Worm (Caenorhabditis elegans) whole organism, L1 larva: Measurements from ENCODE around the gene ZK867.2.

Experiments used
- C04F5.9 ChIP-seq: sonication (generic microtip); optimal IDR thresholded peaks from 2 replicates; lab custom pipeline; 2016; ENCODE audit warnings: missing genetic modification characterization, missing compliant biosample characterization
- C16A3.4 ChIP-seq: fragments of 150-350 bp; optimal IDR thresholded peaks from 2 replicates; lab custom pipeline; 2014; ENCODE audit warnings: missing biosample characterization, missing genetic modification characterization
- C34B4.2 ChIP-seq: sonication (generic microtip); optimal IDR thresholded peaks from 2 replicates; lab custom pipeline; 2017; ENCODE audit warnings: mild to moderate bottlenecking, missing genetic modification characterization, missing compliant biosample characterization
- alr-1 ChIP-seq: fragments of 200-800 bp; sonication (Bioruptor generic); optimal IDR thresholded peaks from 2 replicates; lab custom pipeline; 2018; ENCODE audit warnings: borderline replicate concordance, mild to moderate bottlenecking, missing genetic modification characterization, missing compliant biosample characterization
- aly-2 ChIP-seq: fragments of 150-350 bp; optimal IDR thresholded peaks from 2 replicates; lab custom pipeline; 2014; ENCODE audit warnings: missing biosample characterization, missing genetic modification characterization
- ama-1 ChIP-seq: fragments of 150-350 bp; optimal IDR thresholded peaks from 2 replicates; lab custom pipeline; 2014
- blmp-1 ChIP-seq: fragments of 150-350 bp; optimal IDR thresholded peaks from 2 replicates; lab custom pipeline; 2014; ENCODE audit warnings: missing biosample characterization, missing genetic modification characterization
- ceh-8 ChIP-seq: fragments of 200-800 bp; sonication (Bioruptor generic); optimal IDR thresholded peaks from 2 replicates; lab custom pipeline; 2018; ENCODE audit warnings: mild to moderate bottlenecking, missing genetic modification characterization, moderate library complexity, missing compliant biosample characterization
- dpl-1 ChIP-seq, 3 experiments: fragments of 150-350 bp in 2 of 3; sonication (generic microtip) in 1 of 3; optimal IDR thresholded peaks; 2 replicates each; lab custom pipeline; 2014 to 2017; ENCODE audit warnings: missing biosample characterization in 3 of 3, missing genetic modification characterization in 3 of 3, missing genetic modification reagents in 3 of 3
- dsc-1 ChIP-seq: sonication (generic microtip); optimal IDR thresholded peaks from 2 replicates; lab custom pipeline; 2016; ENCODE audit warnings: mild to moderate bottlenecking, missing genetic modification characterization, missing compliant biosample characterization
- efl-3 ChIP-seq: fragments of 200-800 bp; sonication (Bioruptor generic); optimal IDR thresholded peaks from 2 replicates; lab custom pipeline; 2018; ENCODE audit warnings: mild to moderate bottlenecking, missing genetic modification characterization, missing compliant biosample characterization
- egl-13 ChIP-seq: sonication (generic microtip); optimal IDR thresholded peaks from 2 replicates; lab custom pipeline; 2016; ENCODE audit warnings: missing genotype, missing genetic modification reagents, missing genetic modification characterization, missing compliant biosample characterization
- elt-3 ChIP-seq, 6 experiments: fragments of 150-350 bp in 1 of 6; sonication (generic microtip); optimal IDR thresholded peaks; 2 replicates each; lab custom pipeline; 2017 to 2018; ENCODE audit warnings: missing biosample characterization in 6 of 6, missing genetic modification characterization in 6 of 6, inconsistent platforms in 1 of 6
- ets-5 ChIP-seq: fragments of 200-800 bp; sonication (Bioruptor generic); IDR thresholded peaks from 2 replicates; pipeline ENCODE4 v1.3.6; 2022; ENCODE audit warnings: missing genetic modification characterization, missing compliant biosample characterization
- fkh-10 ChIP-seq: sonication (generic microtip); optimal IDR thresholded peaks from 2 replicates; lab custom pipeline; 2017; ENCODE audit warnings: missing biosample characterization, missing genetic modification reagents, missing genetic modification characterization
- fkh-4 ChIP-seq: sonication (generic microtip); optimal IDR thresholded peaks from 2 replicates; lab custom pipeline; 2016; ENCODE audit warnings: missing compliant biosample characterization, missing genetic modification characterization, borderline replicate concordance
- fos-1 ChIP-seq: fragments of 150-350 bp; optimal IDR thresholded peaks from 2 replicates; lab custom pipeline; 2014; ENCODE audit warnings: missing biosample characterization, missing genetic modification characterization
- grh-1 ChIP-seq: fragments of 200-800 bp; sonication (Bioruptor generic); IDR thresholded peaks from 2 replicates; pipeline ENCODE4 v1.3.6; 2022; ENCODE audit warnings: missing genetic modification reagents, missing genetic modification characterization, missing compliant biosample characterization
- hlh-17 ChIP-seq: fragments of 200-800 bp; sonication (Bioruptor generic); optimal IDR thresholded peaks from 2 replicates; lab custom pipeline; 2018; ENCODE audit warnings: missing genetic modification characterization, mild to moderate bottlenecking, missing compliant biosample characterization, moderate library complexity, borderline replicate concordance
- irx-1 ChIP-seq: sonication (generic microtip); optimal IDR thresholded peaks from 2 replicates; lab custom pipeline; 2016; ENCODE audit warnings: missing genetic modification characterization, missing compliant biosample characterization
- isw-1 ChIP-seq: fragments of 200-800 bp; sonication (Bioruptor generic); IDR thresholded peaks from 2 replicates; pipeline ENCODE4 v1.3.6; 2022; ENCODE audit warnings: missing genetic modification characterization, missing compliant biosample characterization
- jun-1 ChIP-seq: fragments of 150-350 bp; optimal IDR thresholded peaks from 2 replicates; lab custom pipeline; 2014; ENCODE audit warnings: missing biosample characterization, missing genetic modification reagents, missing genetic modification characterization
- lin-13 ChIP-seq: fragments of 150-350 bp; optimal IDR thresholded peaks from 2 replicates; lab custom pipeline; 2014; ENCODE audit warnings: missing biosample characterization, missing genetic modification reagents, missing genetic modification characterization
- lin-14 ChIP-seq: fragments of 200-800 bp; sonication (Bioruptor generic); optimal IDR thresholded peaks from 2 replicates; lab custom pipeline; 2018; ENCODE audit warnings: mild to moderate bottlenecking, missing genetic modification characterization, moderate library complexity, missing compliant biosample characterization
- lsy-2 ChIP-seq, 2 experiments: fragments of 150-350 bp; optimal IDR thresholded peaks; 2 replicates each; lab custom pipeline; 2014; ENCODE audit warnings: missing biosample characterization in 2 of 2, missing genetic modification characterization in 2 of 2
- mab-9 ChIP-seq: fragments of 200-800 bp; sonication (Bioruptor generic); IDR thresholded peaks from 2 replicates; pipeline ENCODE4 v1.3.6; 2022; ENCODE audit warnings: missing genetic modification reagents, missing genetic modification characterization, missing compliant biosample characterization
- mdl-1 ChIP-seq, 2 experiments: fragments of 150-350 bp; optimal IDR thresholded peaks; 2 replicates each; lab custom pipeline; 2014 to 2017; ENCODE audit warnings: missing biosample characterization in 2 of 2, missing genetic modification characterization in 2 of 2, inconsistent platforms in 1 of 2
- mef-2 ChIP-seq: fragments of 150-350 bp; optimal IDR thresholded peaks from 2 replicates; lab custom pipeline; 2014; ENCODE audit warnings: missing biosample characterization, missing genetic modification characterization
- nhr-11 ChIP-seq: fragments of 150-350 bp; optimal IDR thresholded peaks from 2 replicates; lab custom pipeline; 2014; ENCODE audit warnings: missing biosample characterization, missing genetic modification characterization
- nhr-12 ChIP-seq: sonication (generic microtip); optimal IDR thresholded peaks from 2 replicates; lab custom pipeline; 2017; ENCODE audit warnings: missing biosample characterization, missing genetic modification characterization
- nhr-19 ChIP-seq: fragments of 200-800 bp; sonication (Bioruptor generic); conservative IDR thresholded peaks from 2 replicates; pipeline ENCODE4 v1.3.6; 2022; ENCODE audit warnings: missing genetic modification characterization, missing compliant biosample characterization
- nhr-20 ChIP-seq: sonication (generic microtip); optimal IDR thresholded peaks from 2 replicates; lab custom pipeline; 2016; ENCODE audit warnings: mild to moderate bottlenecking, missing genetic modification characterization, missing compliant biosample characterization
- nhr-237 ChIP-seq: fragments of 150-350 bp; optimal IDR thresholded peaks from 2 replicates; lab custom pipeline; 2014; ENCODE audit warnings: missing biosample characterization, missing genetic modification characterization
- nhr-28 ChIP-seq: fragments of 150-350 bp; optimal IDR thresholded peaks from 2 replicates; lab custom pipeline; 2014; ENCODE audit warnings: missing biosample characterization, missing genetic modification characterization
- nhr-47 ChIP-seq: sonication (generic microtip); optimal IDR thresholded peaks from 2 replicates; lab custom pipeline; 2016; ENCODE audit warnings: mild to moderate bottlenecking, missing genetic modification characterization, moderate library complexity, missing compliant biosample characterization
- nhr-71 ChIP-seq: sonication (generic microtip); optimal IDR thresholded peaks from 2 replicates; lab custom pipeline; 2016; ENCODE audit warnings: mild to moderate bottlenecking, missing genetic modification characterization, moderate library complexity, missing compliant biosample characterization
- nhr-76 ChIP-seq: sonication (generic microtip); optimal IDR thresholded peaks from 2 replicates; lab custom pipeline; 2017; ENCODE audit warnings: missing biosample characterization, missing genetic modification characterization
- nhr-85 ChIP-seq: sonication (generic microtip); peaks from one replicate; lab custom pipeline; 2016; ENCODE audit warnings: missing genetic modification characterization, inconsistent platforms, missing compliant biosample characterization
- nhr-90 ChIP-seq: sonication (generic microtip); optimal IDR thresholded peaks from 2 replicates; lab custom pipeline; 2016; ENCODE audit warnings: mild to moderate bottlenecking, missing genetic modification characterization, missing compliant biosample characterization; ENCODE audit not compliant: poor library complexity
- pag-3 ChIP-seq: sonication (generic microtip); optimal IDR thresholded peaks from 2 replicates; lab custom pipeline; 2017; ENCODE audit warnings: missing genetic modification characterization, mild to moderate bottlenecking, missing compliant biosample characterization, antibody characterized with exemption, borderline replicate concordance; ENCODE audit not compliant: insufficient read depth
- pqm-1 ChIP-seq: sonication (generic microtip); optimal IDR thresholded peaks from 3 replicates; lab custom pipeline; 2017; ENCODE audit warnings: missing biosample characterization, missing genetic modification characterization
- rnt-1 ChIP-seq: sonication (generic microtip); optimal IDR thresholded peaks from 2 replicates; lab custom pipeline; 2016; ENCODE audit warnings: mild to moderate bottlenecking, missing genetic modification characterization, moderate library complexity, missing compliant biosample characterization
- snu-23 ChIP-seq: sonication (generic microtip); optimal IDR thresholded peaks from 2 replicates; lab custom pipeline; 2016; ENCODE audit warnings: missing genetic modification characterization, missing compliant biosample characterization
- sox-4 ChIP-seq: sonication (generic microtip); optimal IDR thresholded peaks from 2 replicates; lab custom pipeline; 2016; ENCODE audit warnings: missing genetic modification characterization, missing compliant biosample characterization
- sptf-1 ChIP-seq: fragments of 150-350 bp; optimal IDR thresholded peaks from 2 replicates; lab custom pipeline; 2014; ENCODE audit warnings: missing biosample characterization, missing genetic modification characterization
- tbx-2 ChIP-seq: sonication (generic microtip); optimal IDR thresholded peaks from 2 replicates; lab custom pipeline; 2016; ENCODE audit warnings: missing genetic modification characterization, missing compliant biosample characterization
- unc-130 ChIP-seq: fragments of 150-350 bp; optimal IDR thresholded peaks from 2 replicates; lab custom pipeline; 2017; ENCODE audit warnings: missing biosample characterization, missing genetic modification characterization, inconsistent platforms
- unc-30 ChIP-seq: sonication (generic microtip); optimal IDR thresholded peaks from 2 replicates; lab custom pipeline; 2017; ENCODE audit warnings: missing biosample characterization, missing genetic modification characterization
- unc-98 ChIP-seq: fragments of 200-800 bp; sonication (Bioruptor generic); IDR thresholded peaks from 2 replicates; pipeline ENCODE4 v1.3.6; 2022; ENCODE audit warnings: missing genetic modification characterization, missing compliant biosample characterization
- vab-15 ChIP-seq: sonication (generic microtip); optimal IDR thresholded peaks from 2 replicates; lab custom pipeline; 2017; ENCODE audit warnings: missing genotype, mild to moderate bottlenecking, missing genetic modification characterization, missing compliant biosample characterization
- zag-1 ChIP-seq: fragments of 150-350 bp; optimal IDR thresholded peaks from 2 replicates; lab custom pipeline; 2014; ENCODE audit warnings: missing biosample characterization, missing genetic modification characterization
- zip-4 ChIP-seq: fragments of 200-800 bp; sonication (Bioruptor generic); optimal IDR thresholded peaks from 2 replicates; lab custom pipeline; 2018; ENCODE audit warnings: mild to moderate bottlenecking, missing genetic modification characterization, moderate library complexity, missing compliant biosample characterization
- ztf-11 ChIP-seq, 2 experiments: sonication (generic microtip); optimal IDR thresholded peaks; 2 replicates each; lab custom pipeline; 2016 to 2017; ENCODE audit warnings: missing genetic modification characterization in 2 of 2, missing biosample characterization in 1 of 2, missing compliant biosample characterization in 1 of 2
- ztf-4 ChIP-seq: fragments of 150-350 bp; optimal IDR thresholded peaks from 2 replicates; lab custom pipeline; 2014; ENCODE audit warnings: missing biosample characterization, missing genetic modification characterization

The ZK867.2 gene

ce11 chrX:7236717-7237116, 30.2 kb downstream of the ZK867.2 start (continued):
- TF ChIP-seq jun-1 (tag; lab: Kevin White, UChicago), result no peak
- no peak for TF ChIP-seq nhr-85 (tag; lab: Kevin White, UChicago)
- peak; percentile 93 for TF ChIP-seq lin-14 (GFP tag; lab: Kevin White, UChicago)
- no peak for TF ChIP-seq mef-2 (tag; lab: Kevin White, UChicago)
- TF ChIP-seq rnt-1 (tag; lab: Kevin White, UChicago), result peak; percentile 74
- no peak for TF ChIP-seq efl-3 (GFP tag; lab: Kevin White, UChicago)
- TF ChIP-seq fkh-10 (GFP tag; lab: Kevin White, UChicago), result no peak
- TF ChIP-seq irx-1 (tag; lab: Kevin White, UChicago), result peak; percentile 44
- no peak for TF ChIP-seq dpl-1 (GFP tag; optimal IDR thresholded peaks at IDR 0.05; lab: Kevin White, UChicago)
- no peak for TF ChIP-seq hlh-17 (GFP tag; lab: Kevin White, UChicago)
- no peak for TF ChIP-seq nhr-237 (tag; lab: Kevin White, UChicago)
- no peak for TF ChIP-seq mab-9 (GFP tag; lab: Robert Waterston, UW)
- TF ChIP-seq snu-23 (GFP tag; lab: Kevin White, UChicago), result peak; percentile 62
- peak; percentile 14 for TF ChIP-seq nhr-47 (tag; lab: Kevin White, UChicago)
- TF ChIP-seq nhr-19 (GFP tag; lab: Robert Waterston, UW), result peak; percentile 67
- TF ChIP-seq zag-1 (tag; lab: Kevin White, UChicago), result no peak
- no peak for TF ChIP-seq vab-15 (tag; lab: Kevin White, UChicago)
- TF ChIP-seq tbx-2, result peak; percentile 29
- peak; percentile 89 for TF ChIP-seq nhr-71 (tag; lab: Kevin White, UChicago)
- TF ChIP-seq unc-130, result peak; percentile 60
- TF ChIP-seq unc-30, result no peak
- TF ChIP-seq egl-13 (tag; lab: Kevin White, UChicago), result no peak
- TF ChIP-seq nhr-76 (tag; lab: Kevin White, UChicago), result no peak
- no peak for TF ChIP-seq ceh-8 (GFP tag; lab: Kevin White, UChicago)
- no peak for TF ChIP-seq fos-1 (tag; lab: Kevin White, UChicago)
- TF ChIP-seq sptf-1 (tag; lab: Kevin White, UChicago), result no peak
- no peak for TF ChIP-seq nhr-12
- no peak for TF ChIP-seq ets-5
- TF ChIP-seq pqm-1 (tag; lab: Kevin White, UChicago), result no peak
- TF ChIP-seq ztf-4 (tag; lab: Kevin White, UChicago), result no peak
- TF ChIP-seq fkh-4, result peak; percentile 47
- no peak for TF ChIP-seq C16A3.4 (tag; lab: Kevin White, UChicago)
- no peak; the same call in 1 of the 2 replicates for TF ChIP-seq unc-98 (GFP tag; lab: Robert Waterston, UW)
- no peak for TF ChIP-seq ama-1 (lab: Kevin White, UChicago)
- no peak for TF ChIP-seq mdl-1 (tag; optimal IDR thresholded peaks at IDR 0.05; lab: Kevin White, UChicago)
- TF ChIP-seq grh-1 (GFP tag; lab: Robert Waterston, UW), result no peak
- TF ChIP-seq C34B4.2 (tag; lab: Kevin White, UChicago), result no peak
- no peak for TF ChIP-seq nhr-90
- TF ChIP-seq lin-13 (GFP tag; lab: Kevin White, UChicago), result no peak
- peak; percentile 100 for TF ChIP-seq pag-3 (tag; lab: Kevin White, UChicago)
- TF ChIP-seq ztf-11 (tag; optimal IDR thresholded peaks at IDR 0.05; lab: Kevin White, UChicago), result no peak
- TF ChIP-seq isw-1, result no peak
- TF ChIP-seq C04F5.9 (tag; lab: Kevin White, UChicago), result no peak
- TF ChIP-seq blmp-1 (tag; lab: Kevin White, UChicago), result no peak
- no peak for TF ChIP-seq nhr-28 (tag; lab: Kevin White, UChicago)
- TF ChIP-seq aly-2, result no peak
- peak; percentile 1 for TF ChIP-seq nhr-11 (tag; lab: Kevin White, UChicago)
- no peak for TF ChIP-seq alr-1 (tag; lab: Kevin White, UChicago)
- peak; percentile 38 to 53 for TF ChIP-seq lsy-2 (tag; optimal IDR thresholded peaks at IDR 0.05; lab: Kevin White, UChicago)
- peak; percentile 90 for TF ChIP-seq dsc-1 (tag; lab: Kevin White, UChicago)
- peak; percentile 62 for TF ChIP-seq nhr-20 (tag; lab: Kevin White, UChicago)
- TF ChIP-seq elt-3 (tag; optimal IDR thresholded peaks at IDR 0.05; lab: Kevin White, UChicago), result no peak
- TF ChIP-seq zip-4 (GFP tag; lab: Kevin White, UChicago), result no peak
- no peak for TF ChIP-seq sox-4 (tag; lab: Kevin White, UChicago)
